Worm (Caenorhabditis elegans): Measurements from ENCODE around the gene F40G9.19.

ce11 chrIII:190686-191085 lies 17.1 kb downstream of the F40G9.19 start, which contains the start of gene cox-17:
- TF ChIP-seq ztf-11 (tag; optimal IDR thresholded peaks at IDR 0.05) (no peak), nhr-11 (tag; optimal IDR thresholded peaks at IDR 0.05) (no peak), nhr-76 (tag; optimal IDR thresholded peaks at IDR 0.05) (no peak), ceh-82 (tag; optimal IDR thresholded peaks at IDR 0.05) (no peak), dsc-1 (tag; optimal IDR thresholded peaks at IDR 0.05) (no peak), snpc-4 (tag; optimal IDR thresholded peaks at IDR 0.05) (no peak), dpl-1 (GFP tag; optimal IDR thresholded peaks at IDR 0.05) (no peak), egl-27 (tag; optimal IDR thresholded peaks at IDR 0.05) (no peak), unc-62 (GFP tag; optimal IDR thresholded peaks at IDR 0.05) (no peak), irx-1 (tag; optimal IDR thresholded peaks at IDR 0.05) (no peak), elt-3 (tag; optimal IDR thresholded peaks at IDR 0.05) (no peak), aha-1 (tag; optimal IDR thresholded peaks at IDR 0.05) (no peak), nhr-237 (tag; optimal IDR thresholded peaks at IDR 0.05) (no peak)
